Fruit fly (Drosophila melanogaster) whole organism, wandering third instar larva: ENCODE results near the gene Lamtor5.

Experiments used
- CG9705 ChIP-seq: fragments of 200-800 bp; sonication (Bioruptor generic); optimal IDR thresholded peaks from 2 replicates; lab custom pipeline; 2018; ENCODE audit warnings: missing biosample characterization, mild to moderate bottlenecking, missing genetic modification characterization
- CrebA ChIP-seq: fragments of 200-800 bp; sonication (Bioruptor generic); optimal IDR thresholded peaks from 2 replicates; lab custom pipeline; 2016; ENCODE audit warnings: missing biosample characterization, mild to moderate bottlenecking, missing genetic modification characterization, borderline replicate concordance
- Dif ChIP-seq: fragments of 200-275, 200-300 bp; sonication (Bioruptor generic); optimal IDR thresholded peaks from 2 replicates; lab custom pipeline; 2018; ENCODE audit warnings: missing biosample characterization, missing genetic modification characterization; ENCODE audit not compliant: partially characterized antibody
- GATAd ChIP-seq: sonication (Bioruptor generic); optimal IDR thresholded peaks from 2 replicates; lab custom pipeline; 2016; ENCODE audit warnings: missing biosample characterization, missing genetic modification characterization
- Hnf4 ChIP-seq: fragments of 200-800 bp; sonication (Bioruptor generic); optimal IDR thresholded peaks from 2 replicates; lab custom pipeline; 2016; ENCODE audit warnings: missing biosample characterization, mild to moderate bottlenecking, missing genetic modification characterization
- Hr83 ChIP-seq: fragments of 200-300 bp; sonication (Bioruptor generic); optimal IDR thresholded peaks from 2 replicates; lab custom pipeline; 2016; ENCODE audit warnings: missing biosample characterization, mild to moderate bottlenecking, missing genetic modification characterization, moderate library complexity; ENCODE audit not compliant: poor library complexity, severe bottlenecking
- N ChIP-seq: fragments of >200 bp; optimal IDR thresholded peaks from 2 replicates; lab custom pipeline; 2018; ENCODE audit warnings: missing biosample characterization, missing external identifiers, missing genetic modification characterization
- brk ChIP-seq: fragments of 200-800 bp; sonication (Bioruptor generic); optimal IDR thresholded peaks from 2 replicates; lab custom pipeline; 2016; ENCODE audit warnings: missing biosample characterization, mild to moderate bottlenecking, missing genetic modification characterization
- dl ChIP-seq, 2 experiments: fragments of 175-275, 200-275 bp in 1 of 2; fragments of 200-275 bp in 1 of 2; sonication (Bioruptor generic); optimal IDR thresholded peaks; lab custom pipeline; 2018; ENCODE audit warnings: mild to moderate bottlenecking in 2 of 2, missing biosample characterization in 2 of 2, missing genetic modification characterization in 2 of 2, moderate library complexity in 2 of 2; ENCODE audit not compliant: partially characterized antibody in 2 of 2, insufficient read depth in 1 of 2
- dmrt93B ChIP-seq: fragments of 200-800 bp; sonication (Bioruptor generic); optimal IDR thresholded peaks from 2 replicates; lab custom pipeline; 2018; ENCODE audit warnings: missing biosample characterization, mild to moderate bottlenecking, missing genetic modification characterization
- ey ChIP-seq: fragments of 200-800 bp; sonication (Bioruptor generic); optimal IDR thresholded peaks from 2 replicates; lab custom pipeline; 2016; ENCODE audit warnings: missing biosample characterization, missing genetic modification characterization
- foxo ChIP-seq, 2 experiments: fragments of 200-800 bp; sonication (Bioruptor generic); optimal IDR thresholded peaks; 2 replicates in 1 of 2; 3 replicates in 1 of 2; lab custom pipeline; 2016 to 2017; ENCODE audit warnings: missing biosample characterization in 2 of 2, missing genetic modification characterization in 2 of 2
- fru ChIP-seq: fragments of 200-800 bp; sonication (Bioruptor generic); optimal IDR thresholded peaks from 3 replicates; lab custom pipeline; 2016; ENCODE audit warnings: missing biosample characterization, mild to moderate bottlenecking, missing genetic modification characterization
- h ChIP-seq: fragments of 200-800 bp; sonication (Bioruptor generic); optimal IDR thresholded peaks from 3 replicates; lab custom pipeline; 2016; ENCODE audit warnings: missing biosample characterization, mild to moderate bottlenecking, missing genetic modification characterization
- jim ChIP-seq: fragments of 175-275, 200-325 bp; sonication (Bioruptor generic); optimal IDR thresholded peaks from 2 replicates; lab custom pipeline; 2016; ENCODE audit warnings: missing biosample characterization, mild to moderate bottlenecking, missing genetic modification characterization
- lola ChIP-seq: fragments of >200 bp; optimal IDR thresholded peaks from 2 replicates; lab custom pipeline; 2017; ENCODE audit warnings: missing biosample characterization, missing genetic modification characterization
- rgr ChIP-seq: fragments of 200-800 bp; sonication (Bioruptor generic); optimal IDR thresholded peaks from 3 replicates; lab custom pipeline; 2016; ENCODE audit warnings: missing biosample characterization, mild to moderate bottlenecking, missing genetic modification characterization
- sage ChIP-seq: fragments of 200-800 bp; sonication (Bioruptor generic); optimal IDR thresholded peaks from 2 replicates; lab custom pipeline; 2016; ENCODE audit warnings: missing biosample characterization, mild to moderate bottlenecking, missing genetic modification characterization
- sv ChIP-seq: fragments of 200-800 bp; sonication (Bioruptor generic); optimal IDR thresholded peaks from 3 replicates; lab custom pipeline; 2016; ENCODE audit warnings: missing biosample characterization, missing genetic modification characterization
- tai ChIP-seq: sonication (Bioruptor generic); optimal IDR thresholded peaks from 2 replicates; lab custom pipeline; 2016; ENCODE audit warnings: missing biosample characterization, missing genetic modification characterization

Lamtor5 gene

DNA sequence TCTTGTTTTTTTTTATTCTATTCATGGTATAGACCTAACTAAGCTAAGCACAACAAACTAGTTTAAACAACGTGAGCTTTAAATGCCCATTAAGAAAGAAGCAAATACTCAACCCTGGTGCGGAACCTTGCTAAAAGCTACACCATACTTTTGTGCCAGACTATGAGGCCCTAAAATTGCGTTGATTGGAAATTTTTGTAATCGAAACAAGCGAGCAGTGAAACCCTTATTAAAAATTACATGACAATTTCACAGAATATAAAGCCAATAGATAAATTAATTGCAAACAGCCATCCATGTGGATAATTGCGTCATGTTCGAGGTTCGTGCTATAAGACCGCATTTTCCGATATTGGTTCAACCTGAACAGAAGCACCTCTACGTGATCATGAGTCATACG, 39.7 kb downstream of the Lamtor5 start:
- TF ChIP-seq ey (GFP tag; lab: Kevin White, UChicago) (no peak), foxo (GFP tag; optimal IDR thresholded peaks at IDR 0.05; lab: Kevin White, UChicago) (no peak), lola (GFP tag; lab: Kevin White, UChicago) (no peak), CrebA (GFP tag; lab: Kevin White, UChicago) (no peak), CG9705 (GFP tag; lab: Kevin White, UChicago) (no peak), Dif (GFP tag; lab: Kevin White, UChicago) (no peak), h (GFP tag; lab: Kevin White, UChicago) (no peak), brk (GFP tag; lab: Kevin White, UChicago) (no peak), dmrt93B (GFP tag; lab: Kevin White, UChicago) (no peak), Hnf4 (no peak), N (GFP tag; lab: Kevin White, UChicago) (no peak), sage (GFP tag; lab: Kevin White, UChicago) (no peak), tai (GFP tag; lab: Kevin White, UChicago) (no peak)

DNA sequence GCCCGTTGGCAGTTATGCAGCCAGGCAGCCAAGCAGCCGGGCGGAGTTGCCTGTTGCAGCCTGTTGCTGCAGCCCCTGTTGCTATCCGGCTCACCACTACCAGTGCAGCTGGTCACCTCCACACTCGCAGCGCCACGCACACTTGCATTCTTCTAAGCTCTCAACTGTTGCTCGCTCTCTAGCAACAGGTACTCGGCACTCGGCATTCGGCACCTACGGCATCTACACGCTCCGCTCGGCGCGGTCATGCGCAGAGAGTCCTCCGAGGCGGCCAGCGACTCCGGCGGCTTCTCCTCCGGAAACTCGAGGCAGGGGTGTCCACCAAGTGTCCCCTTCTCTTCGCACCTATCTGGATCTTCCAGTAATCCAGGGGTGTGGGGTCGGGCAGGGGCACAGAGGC, 47.6 kb downstream of the Lamtor5 start:
- TF ChIP-seq dl (GFP tag; optimal IDR thresholded peaks at IDR 0.05; lab: Kevin White, UChicago; ENCODE audit: insufficient read depth in 1 of 2, partially characterized antibody in 2 of 2) (no peak), fru (GFP tag; lab: Kevin White, UChicago) (no peak), N (GFP tag; lab: Kevin White, UChicago) (no peak), sage (GFP tag; lab: Kevin White, UChicago) (no peak), Hr83 (GFP tag; lab: Kevin White, UChicago) (no peak), brk (GFP tag; lab: Kevin White, UChicago) (no peak), rgr (no peak), GATAd (GFP tag; lab: Kevin White, UChicago) (no peak), jim (GFP tag; lab: Kevin White, UChicago) (no peak), sv (no peak)
- TF ChIP-seq, all 38 proteins: peak for 0
